Fruit fly (Drosophila melanogaster) whole organism, embryonic: ENCODE results near the gene Mis12.

Experiments used
- Adf1 ChIP-seq: fragments of 200-800 bp; sonication (Bioruptor generic); IDR thresholded peaks from 2 replicates; pipeline ENCODE4 v1.3.6; 2022; ENCODE audit warnings: missing biosample characterization, missing genetic modification characterization
- Atf3 ChIP-seq: fragments of 200-800 bp; sonication (Bioruptor generic); optimal IDR thresholded peaks from 3 replicates; lab custom pipeline; 2016; ENCODE audit warnings: missing biosample characterization, missing genetic modification characterization
- CG1024 ChIP-seq: fragments of 200-800 bp; sonication (Bioruptor generic); IDR thresholded peaks from 2 replicates; pipeline ENCODE4 v1.3.6; 2022; ENCODE audit warnings: missing biosample characterization, missing genetic modification characterization
- CG10543 ChIP-seq: fragments of 200-800 bp; sonication (Bioruptor generic); optimal IDR thresholded peaks from 3 replicates; lab custom pipeline; 2017; ENCODE audit warnings: missing biosample characterization, mild to moderate bottlenecking, missing genetic modification characterization, moderate library complexity
- CG10654 ChIP-seq: fragments of 200-800 bp; sonication (Bioruptor generic); optimal IDR thresholded peaks from 2 replicates; lab custom pipeline; 2016; ENCODE audit warnings: missing biosample characterization, missing genetic modification characterization
- CG10959 ChIP-seq: fragments of 200-800 bp; sonication (Bioruptor generic); IDR thresholded peaks from 2 replicates; pipeline ENCODE4 v1.3.6; 2022; ENCODE audit warnings: missing biosample characterization, missing genetic modification characterization
- CG11398 ChIP-seq: fragments of 200-800 bp; sonication (Bioruptor generic); optimal IDR thresholded peaks from 2 replicates; lab custom pipeline; 2016; ENCODE audit warnings: missing biosample characterization, missing genetic modification characterization
- CG15601 ChIP-seq: fragments of 200-800 bp; sonication (Bioruptor generic); optimal IDR thresholded peaks from 3 replicates; lab custom pipeline; 2019; ENCODE audit warnings: missing biosample characterization, mild to moderate bottlenecking, missing genetic modification characterization, moderate library complexity
- CG16813 ChIP-seq: fragments of 200-800 bp; sonication (Bioruptor generic); IDR thresholded peaks from 3 replicates; pipeline ENCODE4 v1.3.6; 2022; ENCODE audit warnings: missing biosample characterization, missing genetic modification characterization; ENCODE audit not compliant: partially characterized antibody
- CG17912 ChIP-seq: fragments of 200-800 bp; sonication (Bioruptor generic); optimal IDR thresholded peaks from 2 replicates; lab custom pipeline; 2018; ENCODE audit warnings: missing biosample characterization, mild to moderate bottlenecking, missing genetic modification characterization
- CG1792 ChIP-seq: fragments of 200-800 bp; sonication (Bioruptor generic); optimal IDR thresholded peaks from 2 replicates; lab custom pipeline; 2016; ENCODE audit warnings: missing biosample characterization, missing genetic modification characterization
- CG34376 ChIP-seq: fragments of 200-800 bp; sonication (Bioruptor generic); optimal IDR thresholded peaks from 2 replicates; lab custom pipeline; 2018; ENCODE audit warnings: missing biosample characterization, mild to moderate bottlenecking, missing genetic modification characterization
- CG3847 ChIP-seq: fragments of 200-800 bp; sonication (Bioruptor generic); IDR thresholded peaks from 2 replicates; pipeline ENCODE4 v1.3.6; 2022; ENCODE audit warnings: missing biosample characterization, missing genetic modification characterization
- CG4707 ChIP-seq: fragments of 200-800 bp; sonication (Bioruptor generic); optimal IDR thresholded peaks from 2 replicates; lab custom pipeline; 2018; ENCODE audit warnings: missing biosample characterization, mild to moderate bottlenecking, missing genetic modification characterization, moderate library complexity
- CG5245 ChIP-seq: fragments of 200-800 bp; sonication (Bioruptor generic); optimal IDR thresholded peaks from 3 replicates; lab custom pipeline; 2016; ENCODE audit warnings: missing biosample characterization, missing genetic modification characterization
- CG6689 ChIP-seq: fragments of 200-800 bp; sonication (Bioruptor generic); IDR thresholded peaks from 2 replicates; pipeline ENCODE4 v1.3.6; 2022; ENCODE audit warnings: missing biosample characterization, missing genetic modification characterization
- CG8478 ChIP-seq: fragments of >200 bp; optimal IDR thresholded peaks from 2 replicates; lab custom pipeline; 2018
- Dfd ChIP-seq, 2 experiments: fragments of >200 bp; optimal IDR thresholded peaks; 2 replicates each; lab custom pipeline; 2017; ENCODE audit warnings: missing biosample characterization in 2 of 2, missing genetic modification characterization in 2 of 2
- Ets65A ChIP-seq: fragments of 200-800 bp; sonication (Bioruptor generic); peaks from one replicate; lab custom pipeline; 2016; ENCODE audit warnings: missing biosample characterization, missing genetic modification characterization
- GATAe ChIP-seq: fragments of 200-800 bp; sonication (Bioruptor generic); conservative IDR thresholded peaks from 2 replicates; pipeline ENCODE4 v1.3.6; 2022; ENCODE audit warnings: missing biosample characterization, missing genetic modification characterization
- Lpt ChIP-seq: fragments of >200 bp; optimal IDR thresholded peaks from 2 replicates; lab custom pipeline; 2018; ENCODE audit warnings: missing biosample characterization, missing genetic modification characterization
- Nf-YC ChIP-seq: fragments of 200-800 bp; optimal IDR thresholded peaks from 3 replicates; lab custom pipeline; 2019; ENCODE audit warnings: missing biosample characterization, mild to moderate bottlenecking, missing genetic modification characterization, moderate library complexity
- Oaz ChIP-seq: fragments of 200-800 bp; sonication (Bioruptor generic); IDR thresholded peaks from 2 replicates; pipeline ENCODE4 v1.3.6; 2022; ENCODE audit warnings: missing biosample characterization, missing genetic modification characterization
- PHDP ChIP-seq: fragments of 200-800 bp; sonication (Bioruptor generic); optimal IDR thresholded peaks from 3 replicates; lab custom pipeline; 2018; ENCODE audit warnings: missing biosample characterization, mild to moderate bottlenecking, missing genetic modification characterization, moderate library complexity
- Pdp1 ChIP-seq, 2 experiments: fragments of 200-800 bp; sonication (Bioruptor generic); optimal IDR thresholded peaks; 3 replicates each; lab custom pipeline; 2016; ENCODE audit warnings: missing biosample characterization in 2 of 2, missing genetic modification characterization in 2 of 2, mild to moderate bottlenecking in 1 of 2, moderate library complexity in 1 of 2
- Ravus ChIP-seq: fragments of 200-800 bp; sonication (Bioruptor generic); IDR thresholded peaks from 2 replicates; pipeline ENCODE4 v1.3.6; 2022; ENCODE audit warnings: missing biosample characterization, missing genetic modification characterization
- Scr ChIP-seq: fragments of 200-800 bp; sonication (Bioruptor generic); IDR thresholded peaks from 2 replicates; pipeline ENCODE4 v1.3.6; 2022; ENCODE audit warnings: missing biosample characterization, missing genetic modification characterization; ENCODE audit not compliant: partially characterized antibody
- Side ChIP-seq: fragments of 200-800 bp; sonication (Bioruptor generic); optimal IDR thresholded peaks from 2 replicates; lab custom pipeline; 2016; ENCODE audit warnings: missing biosample characterization, missing genetic modification characterization
- aop ChIP-seq: fragments of 200-800 bp; sonication (Bioruptor generic); IDR thresholded peaks from 2 replicates; pipeline ENCODE4 v1.3.6; 2022; ENCODE audit warnings: missing biosample characterization, missing genetic modification characterization
- az2 ChIP-seq: fragments of 200-800 bp; sonication (Bioruptor generic); optimal IDR thresholded peaks from 3 replicates; lab custom pipeline; 2016; ENCODE audit warnings: missing biosample characterization, missing genetic modification characterization
- bowl ChIP-seq: fragments of 200-800 bp; sonication (Bioruptor generic); IDR thresholded peaks from 2 replicates; pipeline ENCODE4 v1.3.6; 2022; ENCODE audit warnings: missing biosample characterization, missing genetic modification characterization
- chinmo ChIP-seq: fragments of 200-800 bp; sonication (Bioruptor generic); IDR thresholded peaks from 4 replicates; pipeline ENCODE4 v1.3.6; 2022; ENCODE audit warnings: missing biosample characterization, missing genetic modification characterization; ENCODE audit not compliant: partially characterized antibody
- corto ChIP-seq: fragments of 200-800 bp; sonication (Bioruptor generic); optimal IDR thresholded peaks from 2 replicates; lab custom pipeline; 2016; ENCODE audit warnings: missing biosample characterization, mild to moderate bottlenecking, missing genetic modification characterization, moderate library complexity
- dan ChIP-seq: fragments of 200-800 bp; sonication (Bioruptor generic); IDR thresholded peaks from 2 replicates; pipeline ENCODE4 v1.3.6; 2022; ENCODE audit warnings: missing biosample characterization, missing genetic modification characterization
- dati ChIP-seq: fragments of 200-800 bp; sonication (Bioruptor generic); IDR thresholded peaks from 2 replicates; pipeline ENCODE4 v1.3.6; 2022; ENCODE audit warnings: missing biosample characterization, missing genetic modification characterization
- dpn ChIP-seq, 2 experiments: fragments of 200-800 bp; sonication (Bioruptor generic); optimal IDR thresholded peaks; 3 replicates each; lab custom pipeline; 2016; ENCODE audit warnings: missing biosample characterization in 2 of 2, missing genetic modification characterization in 2 of 2
- exex ChIP-seq: fragments of 200-800 bp; sonication (Bioruptor generic); optimal IDR thresholded peaks from 4 replicates; lab custom pipeline; 2018; ENCODE audit warnings: missing biosample characterization, mild to moderate bottlenecking, missing genetic modification characterization, moderate library complexity
- gce ChIP-seq: fragments of 200-800 bp; sonication (Bioruptor generic); IDR thresholded peaks from 3 replicates; pipeline ENCODE4 v1.3.6; 2022; ENCODE audit warnings: missing biosample characterization, missing genetic modification characterization
- gcm ChIP-seq: fragments of 200-800 bp; sonication (Bioruptor generic); optimal IDR thresholded peaks from 2 replicates; lab custom pipeline; 2019; ENCODE audit warnings: missing biosample characterization, mild to moderate bottlenecking, missing genetic modification characterization, moderate library complexity
- grn ChIP-seq: fragments of 200-800 bp; sonication (Bioruptor generic); optimal IDR thresholded peaks from 3 replicates; lab custom pipeline; 2017; ENCODE audit warnings: missing biosample characterization, missing genetic modification characterization
- ham ChIP-seq: fragments of 200-800 bp; sonication (Bioruptor generic); IDR thresholded peaks from 2 replicates; pipeline ENCODE4 v1.3.6; 2022; ENCODE audit warnings: missing biosample characterization, missing genetic modification characterization
- ken ChIP-seq: fragments of 200-800 bp; sonication (Bioruptor generic); IDR thresholded peaks from 3 replicates; pipeline ENCODE4 v1.3.6; 2022; ENCODE audit warnings: missing biosample characterization, missing genetic modification characterization
- luna ChIP-seq: fragments of 200-800 bp; sonication (Bioruptor generic); optimal IDR thresholded peaks from 2 replicates; lab custom pipeline; 2016; ENCODE audit warnings: missing biosample characterization, missing genetic modification characterization
- peb ChIP-seq: fragments of 200-800 bp; sonication (Bioruptor generic); IDR thresholded peaks from 2 replicates; pipeline ENCODE4 v1.3.6; 2022; ENCODE audit warnings: missing biosample characterization, missing genetic modification characterization
- repo ChIP-seq: fragments of 200-800 bp; sonication (Bioruptor generic); optimal IDR thresholded peaks from 2 replicates; lab custom pipeline; 2016; ENCODE audit warnings: missing biosample characterization, missing genetic modification characterization
- sens ChIP-seq: fragments of 200-800 bp; sonication (Bioruptor generic); peaks from one replicate; lab custom pipeline; 2016; ENCODE audit warnings: missing biosample characterization, missing genetic modification characterization
- sens-2 ChIP-seq: fragments of 200-800 bp; sonication (Bioruptor generic); IDR thresholded peaks from 2 replicates; pipeline ENCODE4 v1.3.6; 2022; ENCODE audit warnings: missing biosample characterization, missing genetic modification characterization
- trh ChIP-seq: fragments of 200-800 bp; sonication (Bioruptor generic); optimal IDR thresholded peaks from 2 replicates; lab custom pipeline; 2016; ENCODE audit warnings: missing biosample characterization, missing genetic modification characterization

Gene Mis12

DNA sequence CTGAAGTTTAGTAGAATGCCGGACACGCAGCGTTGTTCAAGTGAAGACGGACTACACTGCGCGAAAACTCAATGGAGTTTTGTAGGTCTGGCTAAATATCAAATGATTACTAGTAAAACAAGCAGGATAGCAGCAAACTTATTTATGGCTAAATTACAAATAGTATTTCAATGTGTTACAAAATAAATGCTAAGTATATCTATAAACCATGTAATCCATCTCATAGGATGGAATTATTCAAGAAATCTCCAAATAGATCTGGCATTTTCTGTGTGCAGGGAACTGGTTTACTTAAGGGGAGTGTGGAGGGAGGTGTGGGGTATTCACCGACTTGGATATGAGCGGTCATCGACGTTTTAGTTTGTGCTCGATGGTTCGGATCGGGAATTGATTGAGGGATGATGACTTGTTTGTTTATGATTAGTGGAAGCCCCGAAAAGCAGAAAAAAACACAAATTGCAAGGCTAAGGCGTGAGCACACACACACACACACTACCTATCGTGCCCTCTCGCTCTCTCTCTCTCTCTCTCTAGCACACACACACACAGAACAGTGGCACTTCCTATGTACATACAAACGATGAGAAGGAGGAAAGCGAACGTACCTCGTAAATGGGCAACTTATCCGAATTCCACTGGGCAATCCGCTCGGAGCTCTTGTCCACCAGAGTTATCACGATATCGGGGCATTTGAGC, 4.9 kb downstream of the Mis12 start (continued):
- peak; percentile 46; the same call in 1 of the 3 replicates for TF ChIP-seq gce (GFP tag; lab: Robert Waterston, UW)
- no peak for TF ChIP-seq Scr
- peak; percentile 61 for TF ChIP-seq gcm (GFP tag; lab: Kevin White, UChicago)
- peak; percentile 86 for TF ChIP-seq CG8478 (lab: Kevin White, UChicago)
- peak; percentile 44; the same call in 1 of the 2 replicates for TF ChIP-seq CG10959 (GFP tag; lab: Robert Waterston, UW)
- peak; percentile 56 for TF ChIP-seq CG4707
- TF ChIP-seq Adf1 (GFP tag; lab: Robert Waterston, UW) = peak; percentile 30; the same call in 1 of the 2 replicates
- 0 out of 2 replicates have a peak, but pooled peaks have one; percentile 48 for TF ChIP-seq CG1024 (GFP tag; lab: Robert Waterston, UW)
- TF ChIP-seq trh (GFP tag; lab: Kevin White, UChicago) = peak; percentile 78

- no peak for TF ChIP-seq Dfd (GFP tag; optimal IDR thresholded peaks at IDR 0.05; lab: Kevin White, UChicago)
- TF ChIP-seq GATAe (GFP tag; lab: Robert Waterston, UW) = peak; percentile 67
- peak; percentile 4 for TF ChIP-seq CG10543
- peak; percentile 43; the same call in 1 of the 2 replicates for TF ChIP-seq aop
- no peak for TF ChIP-seq CG3847
- TF ChIP-seq chinmo (GFP tag; lab: Robert Waterston, UW) = peak; percentile 85; the same call in 1 of the 4 replicates
- no peak for TF ChIP-seq Lpt (GFP tag; lab: Kevin White, UChicago)
- TF ChIP-seq dpn (GFP tag; optimal IDR thresholded peaks at IDR 0.05; lab: Kevin White, UChicago) = no peak
- TF ChIP-seq CG10654 (GFP tag; lab: Kevin White, UChicago) = no peak
- TF ChIP-seq Ets65A (GFP tag; lab: Kevin White, UChicago) = no peak
- no peak for TF ChIP-seq Atf3 (GFP tag; lab: Kevin White, UChicago)
- no peak for TF ChIP-seq Nf-YC
- TF ChIP-seq az2 (GFP tag; lab: Kevin White, UChicago) = no peak
- TF ChIP-seq CG15601 = no peak
- peak; percentile 68 for TF ChIP-seq sens (GFP tag; lab: Kevin White, UChicago)
- TF ChIP-seq CG34376 (GFP tag; lab: Kevin White, UChicago) = peak; percentile 2
- no peak for TF ChIP-seq repo (GFP tag; lab: Kevin White, UChicago)
- TF ChIP-seq peb (GFP tag; lab: Robert Waterston, UW) = no peak
- TF ChIP-seq exex (tag; lab: Kevin White, UChicago) = peak; percentile 83
- peak; percentile 26 for TF ChIP-seq CG17912 (GFP tag; lab: Kevin White, UChicago)
- no peak for TF ChIP-seq ham (GFP tag; lab: Robert Waterston, UW)
- TF ChIP-seq ken = no peak
- TF ChIP-seq gcm (GFP tag; lab: Kevin White, UChicago) = no peak
- TF ChIP-seq, all 482 proteins: peak for 8
These were observed 5.7 kb downstream of the Mis12 start for dm6 chr3L:6963175-6963574.

dm6 chr3L:6961992-6962570, 6.8 kb downstream of the Mis12 start:
- TF ChIP-seq Pdp1 (GFP tag; optimal IDR thresholded peaks at IDR 0.05; lab: Kevin White, UChicago) (peak in 1 of 2 experiments; percentile 73), Side (GFP tag; lab: Kevin White, UChicago) (no peak), bowl (GFP tag; lab: Robert Waterston, UW) (no peak), CG17912 (GFP tag; lab: Kevin White, UChicago) (no peak), CG8478 (lab: Kevin White, UChicago) (no peak), Ravus (no peak), peb (GFP tag; lab: Robert Waterston, UW) (no peak), Oaz (GFP tag; lab: Robert Waterston, UW) (no peak), CG11398 (no peak), sens-2 (GFP tag; lab: Robert Waterston, UW) (no peak), CG5245 (GFP tag; lab: Kevin White, UChicago) (no peak), CG1792 (GFP tag; lab: Kevin White, UChicago) (no peak), CG34376 (GFP tag; lab: Kevin White, UChicago) (peak; percentile 53), dati (GFP tag; lab: Robert Waterston, UW) (no peak), luna (GFP tag; lab: Kevin White, UChicago) (no peak), CG16813 (GFP tag; lab: Robert Waterston, UW) (no peak), corto (GFP tag; lab: Kevin White, UChicago) (peak; percentile 16), grn (GFP tag; lab: Kevin White, UChicago) (peak; percentile 50), PHDP (tag; lab: Kevin White, UChicago) (no peak), CG6689 (GFP tag; lab: Robert Waterston, UW) (no peak), dan (no peak)
